Fruit fly (Drosophila melanogaster) whole organism, adult: ENCODE measurements around the gene Mbs.

Experiments
- CG11617 ChIP-seq: fragments of 200-800 bp; sonication (Bioruptor generic); optimal IDR thresholded peaks from 2 replicates; lab custom pipeline; 2017; ENCODE audit warnings: mild to moderate bottlenecking, missing biosample characterization, missing genetic modification reagents, missing genetic modification characterization
- CG12768 ChIP-seq: fragments of 200-800 bp; sonication (Bioruptor generic); optimal IDR thresholded peaks from 2 replicates; lab custom pipeline; 2017; ENCODE audit warnings: missing biosample characterization, missing genetic modification characterization, mild to moderate bottlenecking, moderate library complexity, missing genetic modification reagents
- CG14711 ChIP-seq: fragments of 200-800 bp; sonication (Bioruptor generic); optimal IDR thresholded peaks from 2 replicates; lab custom pipeline; 2018; ENCODE audit warnings: missing biosample characterization, mild to moderate bottlenecking, missing genetic modification characterization, moderate library complexity
- CG1620 ChIP-seq: fragments of 200-800 bp; sonication (Bioruptor generic); optimal IDR thresholded peaks from 2 replicates; lab custom pipeline; 2016; ENCODE audit warnings: missing biosample characterization, missing genetic modification characterization
- CG33017 ChIP-seq: fragments of 200-800 bp; sonication (Bioruptor generic); optimal IDR thresholded peaks from 2 replicates; lab custom pipeline; 2018; ENCODE audit warnings: missing biosample characterization, mild to moderate bottlenecking, missing genetic modification characterization, moderate library complexity
- CG5204 ChIP-seq: fragments of 200-800 bp; sonication (Bioruptor generic); optimal IDR thresholded peaks from 2 replicates; lab custom pipeline; 2016; ENCODE audit warnings: missing biosample characterization, missing genetic modification characterization
- CG7045 ChIP-seq: fragments of 200-800 bp; sonication (Bioruptor generic); optimal IDR thresholded peaks from 2 replicates; lab custom pipeline; 2017; ENCODE audit warnings: missing biosample characterization, mild to moderate bottlenecking, missing genetic modification characterization
- CG7101 ChIP-seq: fragments of 200-800 bp; sonication (Bioruptor generic); optimal IDR thresholded peaks from 2 replicates; lab custom pipeline; 2018; ENCODE audit warnings: missing biosample characterization, mild to moderate bottlenecking, missing genetic modification characterization, moderate library complexity
- Clk ChIP-seq: fragments of 200-800 bp; sonication (Bioruptor generic); optimal IDR thresholded peaks from 2 replicates; lab custom pipeline; 2017; ENCODE audit warnings: missing biosample characterization, missing genetic modification characterization
- Crg-1 ChIP-seq: fragments of 200-800 bp; sonication (Bioruptor generic); optimal IDR thresholded peaks from 2 replicates; lab custom pipeline; 2016; ENCODE audit warnings: missing biosample characterization, missing genetic modification characterization
- Hr96 ChIP-seq: fragments of 200-800 bp; sonication (Bioruptor generic); optimal IDR thresholded peaks from 2 replicates; lab custom pipeline; 2016; ENCODE audit warnings: missing biosample characterization, missing genetic modification characterization
- Mnt ChIP-seq: fragments of 200-800 bp; sonication (Bioruptor generic); optimal IDR thresholded peaks from 2 replicates; lab custom pipeline; 2016; ENCODE audit warnings: missing biosample characterization, mild to moderate bottlenecking, missing genetic modification characterization
- bab1 ChIP-seq: fragments of 200-800 bp; sonication (Bioruptor generic); optimal IDR thresholded peaks from 3 replicates; lab custom pipeline; 2019; ENCODE audit warnings: missing biosample characterization, mild to moderate bottlenecking, missing genetic modification characterization, moderate library complexity
- cic ChIP-seq: fragments of 200-800 bp; sonication (Bioruptor generic); optimal IDR thresholded peaks from 2 replicates; lab custom pipeline; 2017; ENCODE audit warnings: missing biosample characterization, mild to moderate bottlenecking, missing genetic modification characterization, moderate library complexity
- cnc ChIP-seq, 2 experiments: fragments of >200 bp; optimal IDR thresholded peaks; 2 replicates each; lab custom pipeline; 2017
- kay ChIP-seq: fragments of 200-800 bp; sonication (Bioruptor generic); peaks from one replicate; lab custom pipeline; 2016; ENCODE audit warnings: missing biosample characterization, missing genetic modification characterization, borderline replicate concordance
- ovo ChIP-seq: fragments of 200-800 bp; sonication (Bioruptor generic); optimal IDR thresholded peaks from 2 replicates; lab custom pipeline; 2016; ENCODE audit warnings: missing biosample characterization, missing genetic modification characterization
- pad ChIP-seq: fragments of 200-800 bp; sonication (Bioruptor generic); optimal IDR thresholded peaks from 3 replicates; lab custom pipeline; 2017; ENCODE audit warnings: missing biosample characterization, missing genetic modification characterization, mild to moderate bottlenecking, moderate library complexity, missing genetic modification reagents
- tj ChIP-seq: fragments of 200-800 bp; sonication (Bioruptor generic); optimal IDR thresholded peaks from 3 replicates; lab custom pipeline; 2017; ENCODE audit warnings: missing biosample characterization, mild to moderate bottlenecking, missing genetic modification characterization, moderate library complexity
- toe ChIP-seq: fragments of 200-800 bp; sonication (Bioruptor generic); optimal IDR thresholded peaks from 2 replicates; lab custom pipeline; 2016; ENCODE audit warnings: missing biosample characterization, missing genetic modification characterization

The Mbs gene

DNA sequence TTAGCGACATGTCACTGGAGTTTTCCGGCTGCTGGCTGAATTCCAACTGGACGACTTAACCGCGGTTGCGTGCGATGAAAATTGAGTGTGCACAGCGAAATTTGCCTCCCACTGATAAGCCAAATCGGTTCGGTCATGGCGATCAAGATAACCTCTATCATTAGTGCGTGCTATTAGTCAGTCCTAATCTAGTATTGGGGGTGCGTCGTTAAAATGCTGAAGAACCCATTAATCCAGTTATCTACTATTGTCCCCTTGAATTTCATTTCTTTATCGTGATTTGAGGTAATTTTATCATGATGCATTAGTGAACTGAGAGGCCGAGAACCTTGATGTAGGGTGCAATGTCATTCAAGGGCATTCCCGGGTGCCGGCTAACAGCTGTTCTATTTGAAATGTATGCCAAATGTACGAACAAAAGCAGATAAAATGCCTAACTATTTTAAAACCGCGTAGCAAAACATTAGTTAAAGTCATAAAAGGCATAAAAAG, 76.8 kb downstream of the Mbs start, which contains the start of gene Pgm1:
Gene Pgm1, minus strand, starts transcription at position 51 of the 492 bp plus-strand sequence.
- peak; percentile 93 for TF ChIP-seq bab1 (GFP tag; lab: Kevin White, UChicago)
- TF ChIP-seq Clk (GFP tag; lab: Kevin White, UChicago): peak; percentile 71
- no peak for TF ChIP-seq kay (GFP tag; lab: Kevin White, UChicago)
- peak; percentile 93 for TF ChIP-seq Hr96 (GFP tag; lab: Kevin White, UChicago)
- peak; percentile 93 for TF ChIP-seq tj (GFP tag; lab: Kevin White, UChicago)
- TF ChIP-seq Crg-1 (GFP tag; lab: Kevin White, UChicago): peak; percentile 76
- TF ChIP-seq Mnt (GFP tag; lab: Kevin White, UChicago): peak; percentile 90
- TF ChIP-seq toe (GFP tag; lab: Kevin White, UChicago): peak; percentile 90
- peak; percentile 79 for TF ChIP-seq CG7101
- peak; percentile 86 for TF ChIP-seq CG7045 (GFP tag; lab: Kevin White, UChicago)
- peak; percentile 83 for TF ChIP-seq cic (GFP tag; lab: Kevin White, UChicago)
- no peak for TF ChIP-seq CG14711 (tag; lab: Kevin White, UChicago)
- TF ChIP-seq CG5204 (GFP tag; lab: Kevin White, UChicago): no peak
- TF ChIP-seq ovo (GFP tag; lab: Kevin White, UChicago): peak; percentile 32
- peak; percentile 90 for TF ChIP-seq CG11617
- peak; percentile 88 for TF ChIP-seq CG33017
- no peak for TF ChIP-seq cnc (optimal IDR thresholded peaks at IDR 0.05; lab: Kevin White, UChicago)
- peak; percentile 72 for TF ChIP-seq pad (GFP tag; lab: Kevin White, UChicago)
- TF ChIP-seq CG1620 (GFP tag; lab: Kevin White, UChicago): peak; percentile 89
- TF ChIP-seq CG12768 (GFP tag; lab: Kevin White, UChicago): peak; percentile 92

DNA sequence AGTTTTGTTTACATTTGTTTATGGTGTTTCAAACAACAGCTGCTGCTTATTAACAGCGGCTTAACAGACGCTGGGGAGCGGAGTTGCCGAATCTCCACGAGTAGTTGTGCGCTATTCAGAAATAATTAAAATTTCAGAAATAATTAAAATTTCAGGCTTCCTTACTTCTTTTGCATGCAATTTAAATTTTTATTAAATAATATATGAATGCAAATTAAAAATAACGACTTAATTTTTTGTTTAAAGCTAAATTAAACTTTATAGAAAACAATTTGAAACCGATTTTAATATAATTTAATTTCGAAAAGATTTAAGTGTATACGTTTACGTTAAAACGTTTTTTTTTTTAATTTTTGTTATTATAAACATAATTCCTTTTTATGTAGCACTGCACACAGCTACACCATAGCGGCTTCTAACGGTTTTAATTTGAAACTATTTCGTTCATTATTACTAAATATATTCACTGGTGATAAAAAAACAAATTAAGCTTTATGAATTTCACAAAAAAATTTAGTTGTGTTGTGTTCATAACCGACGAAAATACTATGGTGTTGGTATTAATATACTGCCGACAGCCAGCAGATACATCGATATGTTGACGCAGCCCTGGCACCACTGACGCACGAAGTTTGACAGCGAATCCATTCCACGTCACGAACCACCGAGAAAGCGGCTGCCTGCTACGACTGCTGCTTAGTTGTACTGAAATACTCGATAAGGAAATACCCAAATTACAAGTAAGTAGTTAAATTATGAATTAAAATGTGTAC, 77.4 kb downstream of the Mbs start, which contains the start of gene SsRbeta:
Gene SsRbeta, plus strand, starts transcription at position 645 of the 773 bp plus-strand sequence.
- no peak for TF ChIP-seq CG7045 (GFP tag; lab: Kevin White, UChicago)
- no peak for TF ChIP-seq tj (GFP tag; lab: Kevin White, UChicago)
- TF ChIP-seq CG1620 (GFP tag; lab: Kevin White, UChicago): no peak
- TF ChIP-seq CG7101: peak; percentile 37
- TF ChIP-seq cnc (optimal IDR thresholded peaks at IDR 0.05; lab: Kevin White, UChicago): no peak
- TF ChIP-seq CG12768 (GFP tag; lab: Kevin White, UChicago): no peak
- peak; percentile 48 for TF ChIP-seq Mnt (GFP tag; lab: Kevin White, UChicago)
- TF ChIP-seq toe (GFP tag; lab: Kevin White, UChicago): no peak
- TF ChIP-seq kay (GFP tag; lab: Kevin White, UChicago): no peak
- TF ChIP-seq CG14711 (tag; lab: Kevin White, UChicago): peak; percentile 88
- TF ChIP-seq Hr96 (GFP tag; lab: Kevin White, UChicago): no peak
- peak; percentile 27 for TF ChIP-seq cic (GFP tag; lab: Kevin White, UChicago)
- peak; percentile 29 for TF ChIP-seq Crg-1 (GFP tag; lab: Kevin White, UChicago)
- TF ChIP-seq CG33017: no peak
- no peak for TF ChIP-seq CG5204 (GFP tag; lab: Kevin White, UChicago)
- TF ChIP-seq pad (GFP tag; lab: Kevin White, UChicago): no peak
- TF ChIP-seq Clk (GFP tag; lab: Kevin White, UChicago): no peak
- peak; percentile 16 for TF ChIP-seq ovo (GFP tag; lab: Kevin White, UChicago)
- TF ChIP-seq CG11617: peak; percentile 34
- peak; percentile 24 for TF ChIP-seq bab1 (GFP tag; lab: Kevin White, UChicago)
